Worm (Caenorhabditis elegans) whole organism, late embryonic: ENCODE data around the gene nhr-193.

Source experiments
- C08G9.2 ChIP-seq: sonication (generic microtip); optimal IDR thresholded peaks from 2 replicates; lab custom pipeline; 2016; ENCODE audit warnings: mild to moderate bottlenecking, missing genetic modification characterization, moderate library complexity, missing compliant biosample characterization
- ceh-14 ChIP-seq: sonication (generic microtip); optimal IDR thresholded peaks from 2 replicates; lab custom pipeline; 2016; ENCODE audit warnings: missing genotype, missing genetic modification characterization, missing compliant biosample characterization
- ceh-2 ChIP-seq: sonication (generic microtip); optimal IDR thresholded peaks from 2 replicates; lab custom pipeline; 2016; ENCODE audit warnings: missing genotype, missing genetic modification characterization, missing compliant biosample characterization
- ceh-24 ChIP-seq: sonication (generic microtip); optimal IDR thresholded peaks from 2 replicates; lab custom pipeline; 2016; ENCODE audit warnings: mild to moderate bottlenecking, missing genetic modification characterization, missing compliant biosample characterization
- ceh-31 ChIP-seq: sonication (generic microtip); optimal IDR thresholded peaks from 2 replicates; lab custom pipeline; 2016; ENCODE audit warnings: missing genetic modification characterization, missing compliant biosample characterization
- ceh-45 ChIP-seq: fragments of 200-800 bp; sonication (Bioruptor generic); IDR thresholded peaks from 2 replicates; pipeline ENCODE4 v1.3.6; 2022; ENCODE audit warnings: missing genetic modification reagents, missing genetic modification characterization, missing compliant biosample characterization
- ceh-48 ChIP-seq: sonication (generic microtip); optimal IDR thresholded peaks from 2 replicates; lab custom pipeline; 2016; ENCODE audit warnings: missing genetic modification characterization, inconsistent platforms, missing compliant biosample characterization
- ceh-9 ChIP-seq: sonication (generic microtip); optimal IDR thresholded peaks from 2 replicates; lab custom pipeline; 2016; ENCODE audit warnings: mild to moderate bottlenecking, missing genetic modification characterization, inconsistent platforms, missing compliant biosample characterization
- che-1 ChIP-seq: sonication (generic microtip); optimal IDR thresholded peaks from 2 replicates; lab custom pipeline; 2016; ENCODE audit warnings: mild to moderate bottlenecking, missing genetic modification characterization, missing compliant biosample characterization
- dmd-4 ChIP-seq: sonication (generic microtip); optimal IDR thresholded peaks from 2 replicates; lab custom pipeline; 2016; ENCODE audit warnings: borderline replicate concordance, missing genetic modification characterization, missing compliant biosample characterization
- elt-2 ChIP-seq: sonication (generic microtip); optimal IDR thresholded peaks from 2 replicates; lab custom pipeline; 2016; ENCODE audit warnings: missing genetic modification reagents, missing genetic modification characterization, missing compliant biosample characterization
- elt-4 ChIP-seq: sonication (generic microtip); optimal IDR thresholded peaks from 2 replicates; lab custom pipeline; 2016; ENCODE audit warnings: missing genetic modification characterization, missing compliant biosample characterization
- ets-4 ChIP-seq: sonication (generic microtip); optimal IDR thresholded peaks from 2 replicates; lab custom pipeline; 2016; ENCODE audit warnings: missing genetic modification characterization, missing compliant biosample characterization
- eyg-1 ChIP-seq: sonication (generic microtip); optimal IDR thresholded peaks from 2 replicates; lab custom pipeline; 2016; ENCODE audit warnings: missing genotype, missing genetic modification characterization, missing compliant biosample characterization
- fkh-10 ChIP-seq: fragments of 150-350 bp; optimal IDR thresholded peaks from 2 replicates; lab custom pipeline; 2014; ENCODE audit warnings: missing biosample characterization, missing genetic modification reagents, missing genetic modification characterization
- gmeb-2 ChIP-seq: sonication (generic microtip); optimal IDR thresholded peaks from 2 replicates; lab custom pipeline; 2016; ENCODE audit warnings: missing genetic modification characterization, inconsistent platforms, missing compliant biosample characterization
- hlh-13 ChIP-seq: fragments of 200-800 bp; sonication (Bioruptor generic); optimal IDR thresholded peaks from 2 replicates; lab custom pipeline; 2018; ENCODE audit warnings: mild to moderate bottlenecking, missing genetic modification characterization, missing compliant biosample characterization
- hlh-30 ChIP-seq: sonication (generic microtip); optimal IDR thresholded peaks from 2 replicates; lab custom pipeline; 2017; ENCODE audit warnings: antibody characterized with exemption, missing genetic modification characterization, missing compliant biosample characterization; ENCODE audit not compliant: insufficient read depth
- hlh-6 ChIP-seq: sonication (generic microtip); optimal IDR thresholded peaks from 2 replicates; lab custom pipeline; 2016; ENCODE audit warnings: missing genotype, missing genetic modification characterization, missing compliant biosample characterization
- hlh-8 ChIP-seq: sonication (generic microtip); optimal IDR thresholded peaks from 2 replicates; lab custom pipeline; 2016; ENCODE audit warnings: missing genotype, missing genetic modification characterization, missing compliant biosample characterization
- lim-6 ChIP-seq: sonication (generic microtip); optimal IDR thresholded peaks from 2 replicates; lab custom pipeline; 2016; ENCODE audit warnings: missing genetic modification characterization, missing compliant biosample characterization
- madf-2 ChIP-seq: sonication (generic microtip); optimal IDR thresholded peaks from 2 replicates; lab custom pipeline; 2017; ENCODE audit warnings: missing genetic modification characterization, missing compliant biosample characterization
- mec-3 ChIP-seq: sonication (generic microtip); optimal IDR thresholded peaks from 2 replicates; lab custom pipeline; 2016; ENCODE audit warnings: borderline replicate concordance, missing genetic modification characterization, missing compliant biosample characterization
- nfya-1 ChIP-seq: sonication (generic microtip); optimal IDR thresholded peaks from 2 replicates; lab custom pipeline; 2017; ENCODE audit warnings: missing genetic modification characterization, mild to moderate bottlenecking, missing compliant biosample characterization, antibody characterized with exemption, moderate library complexity
- nhr-11 ChIP-seq: fragments of 150-350 bp; optimal IDR thresholded peaks from 2 replicates; lab custom pipeline; 2014; ENCODE audit warnings: missing biosample characterization, missing genetic modification characterization
- npax-4 ChIP-seq: sonication (generic microtip); optimal IDR thresholded peaks from 2 replicates; lab custom pipeline; 2016; ENCODE audit warnings: missing genetic modification characterization, missing compliant biosample characterization
- odd-2 ChIP-seq: sonication (generic microtip); optimal IDR thresholded peaks from 2 replicates; lab custom pipeline; 2017; ENCODE audit warnings: antibody characterized with exemption, mild to moderate bottlenecking, missing genetic modification characterization, missing compliant biosample characterization
- pag-3 ChIP-seq: sonication (generic microtip); optimal IDR thresholded peaks from 2 replicates; lab custom pipeline; 2016; ENCODE audit warnings: missing compliant biosample characterization, missing genetic modification characterization, borderline replicate concordance
- pat-9 ChIP-seq: fragments of 200-800 bp; sonication (Bioruptor generic); optimal IDR thresholded peaks from 2 replicates; lab custom pipeline; 2018; ENCODE audit warnings: mild to moderate bottlenecking, missing genetic modification characterization, moderate library complexity, missing compliant biosample characterization
- pax-1 ChIP-seq: fragments of 150-350 bp; optimal IDR thresholded peaks from 2 replicates; lab custom pipeline; 2014; ENCODE audit warnings: missing biosample characterization, missing genetic modification characterization
- pha-2 ChIP-seq: sonication (generic microtip); optimal IDR thresholded peaks from 2 replicates; lab custom pipeline; 2017; ENCODE audit warnings: mild to moderate bottlenecking, missing genetic modification characterization, missing compliant biosample characterization
- pqm-1 ChIP-seq: sonication (generic microtip); optimal IDR thresholded peaks from 2 replicates; lab custom pipeline; 2016; ENCODE audit warnings: missing genetic modification characterization, missing compliant biosample characterization
- rnt-1 ChIP-seq: sonication (generic microtip); optimal IDR thresholded peaks from 2 replicates; lab custom pipeline; 2016; ENCODE audit warnings: missing genetic modification characterization, missing compliant biosample characterization
- tbx-7 ChIP-seq: sonication (generic microtip); optimal IDR thresholded peaks from 2 replicates; lab custom pipeline; 2016; ENCODE audit warnings: missing genotype, missing genetic modification characterization, missing compliant biosample characterization
- unc-3 ChIP-seq, 2 experiments: fragments of 200-800 bp in 1 of 2; sonication (Bioruptor generic) in 1 of 2; sonication (generic microtip) in 1 of 2; conservative IDR thresholded peaks in 1 of 2; optimal IDR thresholded peaks in 1 of 2; 2 replicates each; pipeline versions ENCODE4 v1.3.6 to Lab custom; 2016 to 2022; ENCODE audit warnings: missing compliant biosample characterization in 2 of 2, missing genetic modification characterization in 2 of 2, missing genetic modification reagents in 1 of 2
- unc-42 ChIP-seq: sonication (generic microtip); optimal IDR thresholded peaks from 2 replicates; lab custom pipeline; 2016; ENCODE audit warnings: missing genotype, missing genetic modification characterization, missing compliant biosample characterization
- unc-55 ChIP-seq: sonication (generic microtip); optimal IDR thresholded peaks from 2 replicates; lab custom pipeline; 2017; ENCODE audit warnings: missing biosample characterization, missing genetic modification reagents, missing genetic modification characterization

nhr-193 gene

ce11 chrV:16370039-16370438 is 27.9 kb downstream of the nhr-193 start (continued):
- TF ChIP-seq pat-9 (tag; lab: Kevin White, UChicago) (peak; percentile 65), fkh-10 (GFP tag; lab: Kevin White, UChicago) (no peak), ceh-14 (tag; lab: Kevin White, UChicago) (peak; percentile 29), elt-4 (tag; lab: Kevin White, UChicago) (peak; percentile 81), hlh-30 (peak; percentile 9), pag-3 (tag; lab: Kevin White, UChicago) (peak; percentile 21), ceh-2 (peak; percentile 26), madf-2 (tag; lab: Kevin White, UChicago) (peak; percentile 54), ceh-9 (tag; lab: Kevin White, UChicago) (peak; percentile 12), nfya-1 (tag; lab: Kevin White, UChicago) (peak; percentile 25), lim-6 (tag; lab: Kevin White, UChicago) (no peak), hlh-13 (GFP tag; lab: Kevin White, UChicago) (peak; percentile 11), ceh-45 (GFP tag; lab: Robert Waterston, UW) (peak; percentile 54; the same call in 1 of the 2 replicates), nhr-11 (tag; lab: Kevin White, UChicago) (no peak), elt-2 (tag; lab: Kevin White, UChicago) (peak; percentile 61), tbx-7 (tag; lab: Kevin White, UChicago) (no peak), unc-42 (peak; percentile 41), ets-4 (no peak), pha-2 (tag; lab: Kevin White, UChicago) (peak; percentile 78), unc-3 (GFP tag; conservative IDR thresholded peaks at IDR 0.05; lab: Robert Waterston, UW) (peak; percentile 49; the same call in 1 of the 2 replicates), unc-3 (tag; optimal IDR thresholded peaks at IDR 0.05; lab: Kevin White, UChicago) (peak; percentile 35), che-1 (tag; lab: Kevin White, UChicago) (peak; percentile 64), pax-1 (no peak), gmeb-2 (tag; lab: Kevin White, UChicago) (peak; percentile 69), unc-55 (GFP tag; lab: Kevin White, UChicago) (no peak), ceh-31 (tag; lab: Kevin White, UChicago) (peak; percentile 47), ceh-24 (tag; lab: Kevin White, UChicago) (no peak), odd-2 (tag; lab: Kevin White, UChicago) (no peak), dmd-4 (tag; lab: Kevin White, UChicago) (no peak), mec-3 (tag; lab: Kevin White, UChicago) (no peak), eyg-1 (peak; percentile 59), pqm-1 (tag; lab: Kevin White, UChicago) (peak; percentile 45)

- TF ChIP-seq npax-4 (tag; lab: Kevin White, UChicago) (no peak), eyg-1 (no peak), rnt-1 (no peak), C08G9.2 (no peak), madf-2 (tag; lab: Kevin White, UChicago) (no peak), hlh-8 (tag; lab: Kevin White, UChicago) (no peak)
Observed at ce11 chrV:16374676-16375075, 32.6 kb downstream of the nhr-193 start, which contains the start of gene srv-34. TSS of gene srv-34 (minus strand) at chrV:16374776.

- TF ChIP-seq ceh-48 (tag; lab: Kevin White, UChicago) (no peak), hlh-6 (tag; lab: Kevin White, UChicago) (no peak)
Observed at ce11 chrV:16376430-16376948, 34.4 kb downstream of the nhr-193 start.
